Worm (Caenorhabditis elegans) whole organism, L4/young adult: ENCODE measurements around the gene mrpl-28.

Source experiments
- W03F9.2 ChIP-seq: fragments of 150-350 bp; optimal IDR thresholded peaks from 2 replicates; lab custom pipeline; 2014; ENCODE audit warnings: missing biosample characterization, missing genetic modification characterization
- dao-5 ChIP-seq: sonication (generic microtip); optimal IDR thresholded peaks from 2 replicates; lab custom pipeline; 2016; ENCODE audit warnings: missing genotype, missing genetic modification characterization, moderate library complexity, missing compliant biosample characterization
- him-1 ChIP-seq: sonication (generic microtip); optimal IDR thresholded peaks from 2 replicates; lab custom pipeline; 2016; ENCODE audit warnings: missing genotype, missing genetic modification reagents, missing genetic modification characterization, missing compliant biosample characterization

mrpl-28 gene

DNA sequence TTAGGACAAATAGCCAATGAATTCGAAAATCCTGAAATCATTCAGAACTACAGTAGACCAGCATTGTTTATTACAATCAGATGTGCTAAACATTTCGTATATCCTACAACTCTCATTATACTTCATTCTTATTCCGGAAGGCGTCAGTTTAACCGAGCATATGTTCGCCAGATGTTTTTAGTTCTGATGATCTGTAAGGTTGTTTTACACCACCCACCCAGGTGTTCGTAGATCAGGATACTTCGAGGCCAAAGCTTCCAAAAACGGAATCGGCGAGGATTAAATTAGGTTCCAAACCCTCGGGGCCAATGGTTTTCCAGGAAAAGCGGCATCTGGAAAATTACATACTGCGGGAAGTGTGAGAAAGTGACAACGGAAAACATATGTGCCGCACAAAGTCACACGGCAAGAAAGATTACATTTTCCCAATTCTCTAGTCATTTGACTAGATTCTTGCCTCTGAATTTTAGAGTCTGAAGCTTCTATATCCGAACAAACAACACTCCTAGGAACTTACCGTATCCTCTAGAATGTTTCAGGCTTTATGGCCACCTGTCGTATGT, 4.8 kb upstream of the mrpl-28 start:
- TF ChIP-seq W03F9.2 (tag; lab: Kevin White, UChicago), result no peak
- no peak for TF ChIP-seq dao-5 (tag; lab: Kevin White, UChicago)
- TF ChIP-seq him-1 (tag; lab: Kevin White, UChicago), result no peak

DNA sequence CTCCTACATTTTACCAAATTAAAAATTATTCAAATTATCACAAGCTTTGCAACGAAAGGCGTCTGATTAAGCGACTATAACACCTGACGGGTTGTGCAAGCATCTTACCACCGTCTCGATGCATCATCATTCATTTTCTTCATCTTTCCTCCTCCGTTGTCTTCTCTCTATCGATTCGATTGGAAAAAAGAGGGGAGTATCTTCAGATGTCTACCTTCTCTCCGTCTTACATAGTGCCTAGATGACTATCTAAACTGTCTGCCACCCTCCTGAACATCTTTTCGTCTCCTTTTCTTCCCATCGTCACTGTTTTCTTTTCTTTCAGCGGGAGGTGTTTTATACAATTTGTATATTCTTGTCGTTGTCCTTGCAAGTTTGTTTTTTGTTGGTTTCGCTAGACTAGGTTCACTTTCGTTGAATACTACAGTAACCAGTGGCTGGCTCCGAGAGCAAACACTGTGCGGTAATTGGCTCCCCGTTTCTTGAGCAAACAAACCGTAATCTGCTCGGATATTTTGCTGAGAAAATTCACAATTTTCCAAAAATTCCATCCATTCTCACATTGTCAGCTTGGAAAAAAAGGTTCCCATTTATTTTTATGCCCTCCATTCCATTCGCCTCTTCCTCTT, 3.6 kb upstream of the mrpl-28 start:
- peak; percentile 3 for TF ChIP-seq W03F9.2 (tag; lab: Kevin White, UChicago)
- no peak for TF ChIP-seq dao-5 (tag; lab: Kevin White, UChicago)

DNA sequence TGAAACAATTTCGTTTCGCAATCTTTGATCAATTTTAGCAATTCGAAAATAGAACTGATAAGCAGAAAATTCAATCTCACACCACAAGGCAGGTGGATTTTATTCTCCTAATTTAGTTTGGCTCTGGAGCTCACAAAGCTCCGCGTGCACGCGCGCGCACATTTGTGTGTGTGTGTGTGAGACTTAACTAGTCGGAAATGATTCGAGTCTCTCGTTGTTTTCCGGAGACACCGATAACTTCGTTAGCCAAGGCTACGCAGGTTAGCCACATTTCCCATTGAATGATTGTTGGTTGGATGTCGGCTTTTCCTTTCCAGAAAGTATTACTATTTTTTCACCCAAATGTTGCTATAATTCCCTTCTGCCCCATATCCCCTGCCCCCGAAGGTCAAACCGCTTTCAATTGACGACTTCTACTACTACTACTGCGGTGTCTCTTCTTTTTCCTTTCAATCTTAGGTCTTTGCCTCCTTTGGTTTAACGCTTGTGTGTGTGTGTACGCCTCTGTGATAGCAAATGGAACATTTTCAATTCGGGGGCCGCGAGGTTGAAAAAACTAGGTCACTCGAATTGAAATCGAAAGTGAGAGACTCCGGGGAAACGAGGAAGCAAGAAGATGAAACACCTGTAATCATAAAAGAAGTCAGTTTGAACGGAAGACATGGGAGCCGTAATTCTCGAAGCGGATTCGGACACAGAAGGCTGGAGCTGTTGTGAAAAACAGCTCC, 2.4 kb upstream of the mrpl-28 start:
- TF ChIP-seq him-1 (tag; lab: Kevin White, UChicago) (no peak), dao-5 (tag; lab: Kevin White, UChicago) (no peak), W03F9.2 (tag; lab: Kevin White, UChicago) (no peak)

DNA sequence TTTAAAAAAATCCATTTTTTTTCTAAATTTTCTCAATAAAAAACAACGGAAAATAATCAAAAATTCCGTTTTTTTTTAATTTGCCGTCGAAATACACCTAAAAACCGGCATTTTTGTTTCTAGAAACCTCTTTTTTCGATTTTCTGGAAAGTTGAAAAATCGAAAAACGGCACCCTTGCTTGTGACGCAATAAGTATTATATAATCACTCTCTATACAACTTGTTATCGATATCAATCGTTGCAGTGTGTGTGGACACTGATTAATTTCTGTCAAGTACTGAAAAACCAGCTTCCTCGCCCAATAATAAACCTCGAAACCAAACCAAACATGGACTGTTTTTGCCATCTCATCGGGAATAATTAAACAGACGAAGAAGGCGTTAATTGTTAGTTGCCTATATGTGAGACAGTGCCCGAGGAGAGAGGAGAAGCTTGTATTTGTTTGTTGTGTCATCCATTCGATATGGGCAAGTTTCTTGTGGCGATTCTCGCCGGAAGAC, 1.2 kb upstream of the mrpl-28 start:
- no peak for TF ChIP-seq dao-5 (tag; lab: Kevin White, UChicago)
- TF ChIP-seq him-1 (tag; lab: Kevin White, UChicago), result no peak
- TF ChIP-seq W03F9.2 (tag; lab: Kevin White, UChicago), result no peak

DNA sequence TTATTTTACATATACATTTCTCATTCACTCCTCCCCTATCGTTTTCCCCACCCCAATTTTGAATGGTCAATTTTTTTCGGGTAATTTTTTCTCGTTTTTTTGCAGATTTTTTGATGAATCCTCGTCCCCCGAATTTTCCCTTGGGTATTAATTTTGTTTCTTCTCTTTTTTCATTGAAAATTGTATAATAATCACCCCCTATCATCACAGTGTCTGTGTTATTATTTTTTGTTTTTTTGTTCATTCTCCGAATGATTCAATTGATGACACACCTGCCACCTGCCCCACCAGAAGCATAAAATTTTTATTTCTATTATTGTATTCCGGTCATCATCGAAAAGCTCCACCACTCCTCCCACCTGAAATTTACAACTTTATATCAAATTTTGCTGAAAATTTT, 3.5 kb downstream of the mrpl-28 start, which contains the start of gene T25D3.3:
TSS of gene T25D3.3 (plus strand) at position 301 of the 400 bp plus-strand sequence.
- TF ChIP-seq W03F9.2 (tag; lab: Kevin White, UChicago) (no peak), dao-5 (tag; lab: Kevin White, UChicago) (no peak), him-1 (tag; lab: Kevin White, UChicago) (no peak)

DNA sequence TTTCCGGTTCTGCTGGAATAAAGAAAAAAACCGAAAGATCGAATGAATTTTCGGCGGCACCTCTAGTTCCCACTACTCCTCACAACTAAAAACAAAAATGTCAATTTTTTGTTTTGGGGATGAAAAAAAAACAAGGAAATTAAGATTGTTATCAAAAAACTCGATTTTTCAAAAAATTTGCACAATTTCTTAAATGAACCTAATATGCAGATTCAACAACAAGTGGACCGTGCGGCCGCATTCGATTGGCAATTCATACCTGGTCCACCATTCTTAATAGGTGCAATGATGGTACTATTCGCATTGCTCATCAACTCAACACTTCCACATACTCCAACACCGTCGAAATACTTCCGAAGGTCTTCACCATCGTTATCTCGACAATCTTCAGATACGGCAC, 4.3 kb downstream of the mrpl-28 start:
- TF ChIP-seq him-1 (tag; lab: Kevin White, UChicago) (no peak), dao-5 (tag; lab: Kevin White, UChicago) (no peak), W03F9.2 (tag; lab: Kevin White, UChicago) (no peak)

DNA sequence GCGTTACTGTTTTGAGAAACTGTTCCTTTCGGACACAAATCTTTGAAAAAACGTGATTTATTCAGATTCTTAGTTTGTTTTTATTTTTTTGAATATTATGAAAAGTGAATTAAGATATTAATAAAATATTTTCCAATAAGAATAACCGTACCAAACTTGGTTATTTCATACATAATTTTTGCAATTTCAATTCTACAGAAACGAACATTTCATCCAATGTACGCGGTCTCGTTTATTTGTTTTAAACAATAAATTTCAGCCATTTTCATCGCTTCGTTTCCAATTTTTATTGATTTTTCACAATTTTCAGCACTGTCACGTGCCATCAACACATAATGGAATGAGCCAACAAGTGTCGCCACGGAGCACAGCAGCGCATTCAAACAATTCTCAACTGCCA, 8.9 kb downstream of the mrpl-28 start, which contains the start of gene T25D3.4:
TSS of gene T25D3.4 (plus strand) at position 301 of the 400 bp plus-strand sequence.
- no peak for TF ChIP-seq dao-5 (tag; lab: Kevin White, UChicago)
- TF ChIP-seq W03F9.2 (tag; lab: Kevin White, UChicago), result no peak
- TF ChIP-seq him-1 (tag; lab: Kevin White, UChicago), result no peak

DNA sequence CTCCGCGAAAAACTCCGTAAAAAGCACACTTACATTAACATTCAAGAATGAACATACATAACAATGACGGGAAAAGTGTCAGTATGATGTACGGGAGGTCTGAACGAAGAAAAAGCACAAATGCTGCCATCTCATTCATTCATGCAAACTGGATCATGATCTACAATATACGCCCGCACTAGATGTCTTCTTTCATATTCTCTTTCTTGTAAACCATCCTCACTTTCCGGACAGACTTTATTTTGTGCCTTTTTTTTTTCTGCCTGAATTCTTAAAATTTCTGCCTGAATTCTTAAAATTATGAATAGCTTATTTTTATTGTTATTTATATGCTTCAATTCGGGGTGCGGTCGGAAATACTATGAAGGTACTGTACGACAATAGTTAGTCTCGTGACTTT, 20.6 kb downstream of the mrpl-28 start, which contains the start of gene K10B4.1:
TSS of gene K10B4.1 (plus strand) at position 301 of the 400 bp plus-strand sequence.
- TF ChIP-seq dao-5 (tag; lab: Kevin White, UChicago), result no peak

DNA sequence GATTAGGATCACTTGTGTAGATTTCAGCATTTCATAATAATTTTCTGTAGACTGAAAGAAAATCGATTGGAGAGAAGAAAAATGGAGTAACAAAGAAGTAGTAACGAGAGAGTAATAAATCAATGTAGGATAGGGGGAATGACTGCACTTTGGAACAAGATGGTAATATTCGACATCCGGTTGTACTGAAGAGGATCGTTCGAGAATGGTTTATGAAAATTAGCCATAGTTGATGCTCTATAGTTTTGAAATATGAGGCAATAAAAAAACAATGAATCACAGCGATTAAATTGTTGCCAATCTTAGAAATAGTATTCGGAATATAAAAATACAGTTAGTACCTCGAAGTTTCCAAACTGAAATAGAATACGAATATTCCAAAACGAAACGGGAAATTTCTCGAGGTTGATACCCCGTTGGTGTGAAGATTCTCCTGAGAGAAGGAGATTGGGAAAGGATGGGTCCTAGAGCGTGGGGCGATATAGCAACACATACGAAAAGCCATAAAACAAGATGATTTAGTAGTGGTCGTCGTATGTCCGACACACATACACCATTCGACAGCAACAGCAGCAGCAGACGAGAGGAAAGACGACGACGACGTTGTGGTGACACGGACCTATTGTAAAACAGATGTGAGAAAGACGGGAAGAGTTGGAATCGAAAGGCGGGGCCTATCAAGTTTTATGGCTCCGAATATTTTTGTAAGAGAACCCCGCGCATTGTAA, 22.1 kb downstream of the mrpl-28 start, which contains the start of gene cwn-1:
TSS of gene cwn-1 (minus strand) at position 51 of the 728 bp plus-strand sequence.
- TF ChIP-seq him-1 (tag; lab: Kevin White, UChicago), result no peak
- no peak for TF ChIP-seq W03F9.2 (tag; lab: Kevin White, UChicago)
- TF ChIP-seq dao-5 (tag; lab: Kevin White, UChicago), result no peak

DNA sequence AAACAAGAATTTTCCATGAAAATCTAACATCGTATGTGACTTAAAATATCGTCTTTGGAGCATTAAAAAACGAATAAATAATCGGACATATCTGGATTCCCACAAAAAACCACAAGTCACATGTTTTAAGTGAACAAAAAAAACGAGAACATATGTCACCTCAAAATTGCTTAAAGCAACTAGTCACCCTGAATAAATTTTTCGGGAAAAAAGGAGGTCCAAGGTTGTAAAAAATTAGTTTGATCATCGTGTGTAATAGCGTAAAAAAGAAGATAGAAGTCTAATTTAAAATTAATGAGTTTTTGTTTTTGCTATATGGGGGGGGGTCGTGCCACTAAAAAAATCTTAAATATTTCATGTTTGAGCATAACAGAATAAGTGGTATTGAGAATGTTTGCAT, 26.0 kb downstream of the mrpl-28 start:
- no peak for TF ChIP-seq him-1 (tag; lab: Kevin White, UChicago)
- TF ChIP-seq W03F9.2 (tag; lab: Kevin White, UChicago), result no peak
- TF ChIP-seq dao-5 (tag; lab: Kevin White, UChicago), result no peak

DNA sequence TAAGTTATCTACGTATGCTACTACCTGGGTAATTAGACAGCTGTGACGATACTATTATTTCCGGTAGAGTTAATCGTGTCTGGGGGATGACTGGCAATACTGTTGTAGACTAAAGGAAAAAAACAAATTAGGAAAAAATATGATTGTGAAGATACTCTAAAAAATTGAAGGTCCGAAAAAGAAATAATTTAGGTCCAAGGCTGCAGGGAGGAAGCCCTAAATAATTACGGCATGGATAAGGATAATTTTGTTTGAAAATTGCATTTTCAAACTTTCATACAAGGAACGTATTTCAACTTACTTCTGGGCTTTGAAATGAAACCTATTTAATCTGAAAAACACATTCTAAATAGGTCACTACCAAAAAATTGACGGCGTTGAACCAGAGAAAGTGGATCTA, 26.9 kb downstream of the mrpl-28 start, which contains the start of gene srd-3:
TSS of gene srd-3 (minus strand) at position 101 of the 400 bp plus-strand sequence.
- TF ChIP-seq him-1 (tag; lab: Kevin White, UChicago), result no peak
- TF ChIP-seq dao-5 (tag; lab: Kevin White, UChicago), result no peak

DNA sequence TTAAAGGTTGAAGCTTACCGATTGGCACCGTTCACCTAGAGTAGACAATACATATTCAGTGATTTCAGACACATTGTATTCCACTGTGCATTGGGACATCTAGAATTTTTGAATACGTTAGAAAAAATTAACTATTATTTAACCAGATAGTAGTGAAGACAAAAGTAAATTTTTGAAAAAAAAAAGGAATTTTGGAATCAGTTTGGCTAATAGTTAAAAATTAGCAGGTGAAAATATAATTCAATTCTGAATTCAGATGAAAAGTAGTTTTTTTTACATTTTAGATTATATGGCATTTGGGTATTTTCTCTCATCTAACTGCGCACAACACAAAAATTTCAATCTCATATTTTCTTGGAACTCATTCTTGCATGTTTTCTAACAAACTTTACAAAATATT, 30.9 kb downstream of the mrpl-28 start, which contains the start of gene nmur-2:
TSS of gene nmur-2 (minus strand) at position 101 of the 400 bp plus-strand sequence.
- TF ChIP-seq dao-5 (tag; lab: Kevin White, UChicago) (no peak), him-1 (tag; lab: Kevin White, UChicago) (no peak)

DNA sequence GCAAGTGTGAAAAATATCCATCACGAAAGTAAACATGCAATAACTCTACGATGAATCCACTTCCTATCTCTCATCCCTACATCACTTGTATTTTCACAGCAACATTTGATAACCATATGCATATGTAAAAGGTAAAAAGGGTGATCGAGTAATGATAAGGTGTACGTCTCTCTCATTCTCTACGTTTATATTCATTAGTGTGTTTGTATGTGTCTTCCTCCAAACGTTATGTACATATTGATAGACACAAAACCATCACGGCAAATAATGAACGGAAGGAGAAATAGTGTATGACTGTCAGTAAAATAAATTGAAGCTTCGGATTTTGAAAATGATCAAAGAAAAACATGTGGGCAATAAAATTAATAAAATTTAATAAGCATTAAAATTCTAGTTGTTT, 33.3 kb downstream of the mrpl-28 start:
- TF ChIP-seq dao-5 (tag; lab: Kevin White, UChicago) (no peak), him-1 (tag; lab: Kevin White, UChicago) (no peak), W03F9.2 (tag; lab: Kevin White, UChicago) (no peak)
